ENCODE assay signal across 2 fruit fly cellular contexts in genomic region chr3L:27858147-27858546, dm6.
TF ChIP-seq lines count a peak whose summit lies in the region.

TSS of gene eIF4B (minus strand) at chr3L:27858271.

- TF ChIP-seq CTCF in whole organism, embryonic (GFP tag; optimal IDR thresholded peaks at IDR 0.05; lab: Kevin White, UChicago), result no peak

TF ChIP-seq in whole organism, embryonic, 481 proteins besides CTCF, POLR2A, EP300 and RAD21:
- TF ChIP-seq CG8290 (GFP tag; optimal IDR thresholded peaks at IDR 0.05; lab: Kevin White, UChicago), result peak; percentile 33
- TF ChIP-seq CG8290 (tag; optimal IDR thresholded peaks at IDR 0.05; lab: Kevin White, UChicago), result peak in 1 of 2 experiments; percentile 8
- peak; percentile 61 for TF ChIP-seq Sry-δ (GFP tag; optimal IDR thresholded peaks at IDR 0.05; lab: Kevin White, UChicago)
- no peak for TF ChIP-seq sim (GFP tag; IDR thresholded peaks at IDR 0.05; lab: Robert Waterston, UW)
- peak; percentile 97 for TF ChIP-seq CG17802 (tag; optimal IDR thresholded peaks at IDR 0.05; lab: Kevin White, UChicago)
- TF ChIP-seq Abd-B (GFP tag; optimal IDR thresholded peaks at IDR 0.05; lab: Kevin White, UChicago), result peak; percentile 44
- no peak for TF ChIP-seq Kr (GFP tag; optimal IDR thresholded peaks at IDR 0.05; lab: Kevin White, UChicago)
- TF ChIP-seq CG1024 (GFP tag; IDR thresholded peaks at IDR 0.05; lab: Robert Waterston, UW), result peak; percentile 99
- TF ChIP-seq ssp (GFP tag; IDR thresholded peaks at IDR 0.05; lab: Robert Waterston, UW), result peak; percentile 99
- TF ChIP-seq nmo (GFP tag; optimal IDR thresholded peaks at IDR 0.05; lab: Kevin White, UChicago), result peak; percentile 36
- TF ChIP-seq pzg (GFP tag; optimal IDR thresholded peaks at IDR 0.05; lab: Kevin White, UChicago), result peak; percentile 28
- peak; percentile 16 for TF ChIP-seq Ets65A (GFP tag; lab: Kevin White, UChicago)
- TF ChIP-seq yki (optimal IDR thresholded peaks at IDR 0.05; lab: Kevin White, UChicago), result no peak
- TF ChIP-seq Lhr (GFP tag; optimal IDR thresholded peaks at IDR 0.05; lab: Kevin White, UChicago), result peak; percentile 8
- no peak for TF ChIP-seq CG3065 (GFP tag; optimal IDR thresholded peaks at IDR 0.05; lab: Kevin White, UChicago)
- peak; percentile 1 for TF ChIP-seq CG4617 (GFP tag; optimal IDR thresholded peaks at IDR 0.05; lab: Kevin White, UChicago; ENCODE audit: borderline replicate concordance)
- TF ChIP-seq Hsf (GFP tag; optimal IDR thresholded peaks at IDR 0.05; lab: Kevin White, UChicago), result no peak
- TF ChIP-seq mam (GFP tag; optimal IDR thresholded peaks at IDR 0.05; lab: Kevin White, UChicago), result no peak
- TF ChIP-seq CG33213 (GFP tag; optimal IDR thresholded peaks at IDR 0.05; lab: Kevin White, UChicago), result peak; percentile 8
- TF ChIP-seq phol (tag; optimal IDR thresholded peaks at IDR 0.05; lab: Kevin White, UChicago), result peak; percentile 18
- peak; percentile 78 for TF ChIP-seq CG11723 (GFP tag; optimal IDR thresholded peaks at IDR 0.05; lab: Kevin White, UChicago)
- peak; percentile 98 for TF ChIP-seq CG1603 (tag; optimal IDR thresholded peaks at IDR 0.05; lab: Kevin White, UChicago)
- 0 out of 3 replicates have a peak, but pooled peaks have one; percentile 13 for TF ChIP-seq CG6791 (GFP tag; IDR thresholded peaks at IDR 0.05; lab: Robert Waterston, UW; ENCODE audit: partially characterized antibody)
- TF ChIP-seq CG14710 (tag; optimal IDR thresholded peaks at IDR 0.05; lab: Kevin White, UChicago), result peak; percentile 26
- TF ChIP-seq Dfd (GFP tag; optimal IDR thresholded peaks at IDR 0.05; lab: Kevin White, UChicago), result peak in 1 of 2 experiments; percentile 25
- peak; percentile 4 for TF ChIP-seq pfk (GFP tag; optimal IDR thresholded peaks at IDR 0.05; lab: Kevin White, UChicago)
- TF ChIP-seq CG12299 (tag; optimal IDR thresholded peaks at IDR 0.05; lab: Kevin White, UChicago), result no peak
- TF ChIP-seq CG14441 (GFP tag; IDR thresholded peaks at IDR 0.05; lab: Robert Waterston, UW), result no peak
- no peak for TF ChIP-seq slbo (GFP tag; IDR thresholded peaks at IDR 0.05; lab: Robert Waterston, UW)
- no peak for TF ChIP-seq hth (optimal IDR thresholded peaks at IDR 0.05; lab: Kevin White, UChicago)
- peak; percentile 72 for TF ChIP-seq Dref (GFP tag; IDR thresholded peaks at IDR 0.05; lab: Robert Waterston, UW)
- TF ChIP-seq row (GFP tag; IDR thresholded peaks at IDR 0.05; lab: Robert Waterston, UW), result peak; percentile 85; the same call in 2 of the 3 replicates
- peak; percentile 44 for TF ChIP-seq BEAF-32 (GFP tag; optimal IDR thresholded peaks at IDR 0.05; lab: Kevin White, UChicago)
- TF ChIP-seq amos (GFP tag; IDR thresholded peaks at IDR 0.05; lab: Robert Waterston, UW; ENCODE audit: partially characterized antibody), result peak; percentile 40; the same call in 1 of the 2 replicates
- peak; percentile 98 for TF ChIP-seq CG7357 (GFP tag; IDR thresholded peaks at IDR 0.05; lab: Robert Waterston, UW)
- TF ChIP-seq CG12071 (GFP tag; optimal IDR thresholded peaks at IDR 0.05; lab: Kevin White, UChicago), result no peak
- peak; percentile 98 for TF ChIP-seq CG30020 (tag; optimal IDR thresholded peaks at IDR 0.05; lab: Kevin White, UChicago)

TF ChIP-seq in whole organism, wandering third instar larva, 38 proteins besides CTCF, POLR2A, EP300 and RAD21:
- peak; percentile 87 for TF ChIP-seq N (GFP tag; optimal IDR thresholded peaks at IDR 0.05; lab: Kevin White, UChicago)
- TF ChIP-seq woc (GFP tag; optimal IDR thresholded peaks at IDR 0.05; lab: Kevin White, UChicago), result peak; percentile 12
- TF ChIP-seq dmrt93B (GFP tag; optimal IDR thresholded peaks at IDR 0.05; lab: Kevin White, UChicago), result no peak

Comparison
In these comparisons a context has a peak if more than half of its experiments do, and no peak if none do; other contexts are left out.
1. Of the 10 proteins assayed by ChIP-seq in both whole organism, embryonic and whole organism, wandering third instar larva: peak only in whole organism, embryonic: Abd-B; only in whole organism, wandering third instar larva: none; in both: none; in neither: 8; mixed calls (peak in some experiments, not most) for 1.